Fruit fly (Drosophila melanogaster) whole organism, embryonic: Measurements from ENCODE around the gene CG14234.

Experiments
- CG11247 ChIP-seq: fragments of 200-800 bp; sonication (Bioruptor generic); IDR thresholded peaks from 2 replicates; pipeline ENCODE4 v1.3.6; 2022; ENCODE audit warnings: missing biosample characterization, missing genetic modification characterization
- CG14441 ChIP-seq: fragments of 200-800 bp; sonication (Bioruptor generic); IDR thresholded peaks from 2 replicates; pipeline ENCODE4 v1.3.6; 2022; ENCODE audit warnings: missing biosample characterization, missing genetic modification characterization
- CG42726 ChIP-seq: fragments of 200-800 bp; sonication (Bioruptor generic); IDR thresholded peaks from 2 replicates; pipeline ENCODE4 v1.3.6; 2022; ENCODE audit warnings: missing biosample characterization, missing genetic modification characterization; ENCODE audit not compliant: partially characterized antibody
- CG6272 ChIP-seq: fragments of 200-800 bp; sonication (Bioruptor generic); IDR thresholded peaks from 2 replicates; pipeline ENCODE4 v1.3.6; 2022; ENCODE audit warnings: missing biosample characterization, missing genetic modification characterization
- yki ChIP-seq: fragments of >200 bp; optimal IDR thresholded peaks from 3 replicates; lab custom pipeline; 2018

- TF ChIP-seq CG11247 (GFP tag; lab: Robert Waterston, UW) (no peak), yki (no peak), CG42726 (GFP tag; lab: Robert Waterston, UW) (no peak), CG6272 (GFP tag; lab: Robert Waterston, UW) (no peak), CG14441 (GFP tag; lab: Robert Waterston, UW) (no peak)
Observed at dm6 chrX:19775055-19775645, 39.8 kb downstream of the CG14234 start.
